Comparison of ENCODE assay signal across 1 fruit fly cellular context in the genomic region with DNA sequence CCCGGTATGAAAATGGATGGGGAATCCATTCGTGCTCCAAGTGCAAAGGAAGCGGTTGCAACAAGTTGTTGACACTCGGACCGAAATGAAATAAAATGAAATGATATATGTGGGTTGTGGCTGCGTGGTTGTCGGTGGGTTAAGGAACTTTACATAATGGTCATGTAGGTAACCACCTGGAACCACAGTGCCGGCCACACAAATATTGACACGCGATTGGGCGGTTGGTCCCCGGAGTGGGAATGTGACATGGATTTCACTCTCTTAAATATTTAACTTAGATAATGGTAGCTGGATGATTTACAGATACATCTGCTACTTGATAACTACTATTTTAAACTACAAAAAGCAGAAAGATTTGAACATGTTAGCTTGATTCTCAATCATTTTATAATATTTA.
TF ChIP-seq lines count a peak whose summit lies in the region.

No protein-coding gene starts in this region.

TF ChIP-seq in whole organism, embryonic, 481 proteins besides CTCF, POLR2A, EP300 and RAD21 (continued from another document):
- no peak for TF ChIP-seq Oli (tag; optimal IDR thresholded peaks at IDR 0.05; lab: Kevin White, UChicago)
- TF ChIP-seq CG14014 (GFP tag; IDR thresholded peaks at IDR 0.05; lab: Robert Waterston, UW): no peak
- TF ChIP-seq bab2 (GFP tag; optimal IDR thresholded peaks at IDR 0.05; lab: Kevin White, UChicago): no peak
- no peak for TF ChIP-seq Hr39 (optimal IDR thresholded peaks at IDR 0.05; lab: Kevin White, UChicago)
- TF ChIP-seq bsh (GFP tag; optimal IDR thresholded peaks at IDR 0.05; lab: Kevin White, UChicago): peak in 1 of 2 experiments; percentile 41
- no peak for TF ChIP-seq CG16863 (GFP tag; optimal IDR thresholded peaks at IDR 0.05; lab: Kevin White, UChicago)
- peak; percentile 94 for TF ChIP-seq HLHmδ (GFP tag; optimal IDR thresholded peaks at IDR 0.05; lab: Kevin White, UChicago)
- peak; percentile 32 for TF ChIP-seq CG7987 (GFP tag; optimal IDR thresholded peaks at IDR 0.05; lab: Kevin White, UChicago)
- no peak for TF ChIP-seq CG7556 (GFP tag; optimal IDR thresholded peaks at IDR 0.05; lab: Kevin White, UChicago)
- TF ChIP-seq gfzf (GFP tag; optimal IDR thresholded peaks at IDR 0.05; lab: Kevin White, UChicago): no peak
- no peak for TF ChIP-seq pb (GFP tag; optimal IDR thresholded peaks at IDR 0.05; lab: Kevin White, UChicago)
- no peak for TF ChIP-seq Dad (GFP tag; optimal IDR thresholded peaks at IDR 0.05; lab: Kevin White, UChicago)
- TF ChIP-seq kni (GFP tag; optimal IDR thresholded peaks at IDR 0.05; lab: Kevin White, UChicago): peak; percentile 82
- TF ChIP-seq NC2α (GFP tag; optimal IDR thresholded peaks at IDR 0.05; lab: Kevin White, UChicago): no peak
- peak; percentile 63 for TF ChIP-seq CG15601 (tag; optimal IDR thresholded peaks at IDR 0.05; lab: Kevin White, UChicago)
- TF ChIP-seq onecut (GFP tag; IDR thresholded peaks at IDR 0.05; lab: Robert Waterston, UW): peak; percentile 30; the same call in 1 of the 2 replicates
- TF ChIP-seq CG18262 (tag; optimal IDR thresholded peaks at IDR 0.05; lab: Kevin White, UChicago): peak; percentile 24
- 0 out of 3 replicates have a peak, but pooled peaks have one; percentile 12 for TF ChIP-seq gce (GFP tag; IDR thresholded peaks at IDR 0.05; lab: Robert Waterston, UW)
- no peak for TF ChIP-seq CG10543 (GFP tag; optimal IDR thresholded peaks at IDR 0.05; lab: Kevin White, UChicago)
- no peak for TF ChIP-seq E2f2 (GFP tag; IDR thresholded peaks at IDR 0.05; lab: Robert Waterston, UW)
- TF ChIP-seq Hmr (GFP tag; optimal IDR thresholded peaks at IDR 0.05; lab: Kevin White, UChicago): no peak
- peak; percentile 29; the same call in 1 of the 2 replicates for TF ChIP-seq chm (GFP tag; IDR thresholded peaks at IDR 0.05; lab: Robert Waterston, UW)
- no peak for TF ChIP-seq CG6175 (GFP tag; IDR thresholded peaks at IDR 0.05; lab: Robert Waterston, UW)
- no peak for TF ChIP-seq crp (GFP tag; optimal IDR thresholded peaks at IDR 0.05; lab: Kevin White, UChicago)
- no peak for TF ChIP-seq CG3065 (GFP tag; optimal IDR thresholded peaks at IDR 0.05; lab: Kevin White, UChicago)
- peak; percentile 8 for TF ChIP-seq CG1529 (GFP tag; optimal IDR thresholded peaks at IDR 0.05; lab: Kevin White, UChicago)
- TF ChIP-seq CrebB (tag; optimal IDR thresholded peaks at IDR 0.05; lab: Kevin White, UChicago): no peak
TF ChIP-seq in whole organism, embryonic: peak in this region for 77.
